Worm (Caenorhabditis elegans) whole organism, L2 larva: ENCODE data around the gene tyr-2.
"Not testable (repeated sequence)": the region's sequence is repeated elsewhere in the genome, so short reads cannot be mapped to it uniquely, and the experiment has no call there.

ENCODE experiments used
- C34F6.9 ChIP-seq: fragments of 150-350 bp; optimal IDR thresholded peaks from 2 replicates; lab custom pipeline; 2014; ENCODE audit warnings: missing biosample characterization, missing genetic modification characterization
- R02D3.7 ChIP-seq: fragments of 150-350 bp; optimal IDR thresholded peaks from 2 replicates; lab custom pipeline; 2014; ENCODE audit warnings: missing biosample characterization, missing genetic modification characterization
- ZK546.5 ChIP-seq: sonication (generic microtip); optimal IDR thresholded peaks from 2 replicates; lab custom pipeline; 2017; ENCODE audit warnings: missing biosample characterization, missing genetic modification characterization
- alr-1 ChIP-seq: fragments of 150-350 bp; optimal IDR thresholded peaks from 2 replicates; lab custom pipeline; 2014; ENCODE audit warnings: missing biosample characterization, missing genetic modification characterization
- ama-1 ChIP-seq: fragments of 150-350 bp; optimal IDR thresholded peaks from 2 replicates; lab custom pipeline; 2018; ENCODE audit warnings: inconsistent platforms
- blmp-1 ChIP-seq: sonication (generic microtip); optimal IDR thresholded peaks from 2 replicates; lab custom pipeline; 2017; ENCODE audit warnings: missing genetic modification characterization, mild to moderate bottlenecking, missing compliant biosample characterization, antibody characterized with exemption, moderate library complexity; ENCODE audit not compliant: insufficient read depth
- ceh-16 ChIP-seq: fragments of 150-350 bp; optimal IDR thresholded peaks from 2 replicates; lab custom pipeline; 2014; ENCODE audit warnings: missing biosample characterization, missing genetic modification characterization
- ceh-82 ChIP-seq: fragments of 150-350 bp; optimal IDR thresholded peaks from 2 replicates; lab custom pipeline; 2014; ENCODE audit warnings: missing biosample characterization, missing genetic modification characterization
- crh-2 ChIP-seq: sonication (generic microtip); optimal IDR thresholded peaks from 2 replicates; lab custom pipeline; 2017; ENCODE audit warnings: missing biosample characterization, missing genetic modification characterization
- dmd-4 ChIP-seq: sonication (generic microtip); optimal IDR thresholded peaks from 2 replicates; lab custom pipeline; 2017; ENCODE audit warnings: missing biosample characterization, missing genetic modification characterization
- egl-27 ChIP-seq: sonication (generic microtip); optimal IDR thresholded peaks from 3 replicates; lab custom pipeline; 2017; ENCODE audit warnings: missing biosample characterization, missing genetic modification reagents, missing genetic modification characterization
- elt-1 ChIP-seq: fragments of 150-350 bp; optimal IDR thresholded peaks from 2 replicates; lab custom pipeline; 2014; ENCODE audit warnings: missing biosample characterization, missing genetic modification characterization
- elt-3 ChIP-seq: sonication (generic microtip); optimal IDR thresholded peaks from 2 replicates; lab custom pipeline; 2017; ENCODE audit warnings: missing biosample characterization, missing genetic modification characterization
- gmeb-1 ChIP-seq: fragments of 150-350 bp; optimal IDR thresholded peaks from 2 replicates; lab custom pipeline; 2014; ENCODE audit warnings: missing biosample characterization, missing genetic modification characterization
- lsy-2 ChIP-seq, 2 experiments: fragments of 150-350 bp in 1 of 2; sonication (generic microtip) in 1 of 2; optimal IDR thresholded peaks; 2 replicates each; lab custom pipeline; 2014 to 2017; ENCODE audit warnings: missing biosample characterization in 2 of 2, missing genetic modification characterization in 2 of 2
- mdl-1 ChIP-seq, 2 experiments: fragments of 150-350 bp in 1 of 2; sonication (generic microtip) in 1 of 2; optimal IDR thresholded peaks; 2 replicates each; lab custom pipeline; 2017; ENCODE audit warnings: missing biosample characterization in 2 of 2, missing genetic modification characterization in 2 of 2
- nhr-12 ChIP-seq: fragments of 150-350 bp; optimal IDR thresholded peaks from 2 replicates; lab custom pipeline; 2014; ENCODE audit warnings: missing biosample characterization, missing genetic modification characterization
- nhr-21 ChIP-seq: fragments of 150-350 bp; optimal IDR thresholded peaks from 2 replicates; lab custom pipeline; 2014; ENCODE audit warnings: missing biosample characterization, missing genetic modification characterization
- nhr-237 ChIP-seq: fragments of 150-350 bp; optimal IDR thresholded peaks from 2 replicates; lab custom pipeline; 2014; ENCODE audit warnings: missing biosample characterization, missing genetic modification characterization
- nhr-25 ChIP-seq: fragments of 150-350 bp; sonication (generic microtip); optimal IDR thresholded peaks from 3 replicates; lab custom pipeline; 2014; ENCODE audit warnings: missing biosample characterization, missing genetic modification characterization
- nhr-6 ChIP-seq: fragments of 150-350 bp; optimal IDR thresholded peaks from 2 replicates; lab custom pipeline; 2014; ENCODE audit warnings: missing biosample characterization, missing genetic modification characterization
- nhr-77 ChIP-seq: fragments of 150-350 bp; optimal IDR thresholded peaks from 2 replicates; lab custom pipeline; 2014; ENCODE audit warnings: missing biosample characterization, missing genetic modification characterization
- peb-1 ChIP-seq: fragments of 150-350 bp; optimal IDR thresholded peaks from 2 replicates; lab custom pipeline; 2014; ENCODE audit warnings: missing biosample characterization, missing genetic modification characterization
- sem-4 ChIP-seq: fragments of 150-350 bp; optimal IDR thresholded peaks from 2 replicates; lab custom pipeline; 2014; ENCODE audit warnings: missing biosample characterization, missing genetic modification reagents, missing genetic modification characterization
- skn-1 ChIP-seq: sonication (generic microtip); optimal IDR thresholded peaks from 2 replicates; lab custom pipeline; 2017; ENCODE audit warnings: missing biosample characterization, missing genetic modification characterization
- sma-3 ChIP-seq: sonication (generic microtip); optimal IDR thresholded peaks from 2 replicates; lab custom pipeline; 2016; ENCODE audit warnings: missing genetic modification reagents, missing genetic modification characterization, missing compliant biosample characterization
- sma-9 ChIP-seq, 2 experiments: fragments of 150-350 bp in 1 of 2; sonication (generic microtip) in 1 of 2; optimal IDR thresholded peaks; 2 replicates each; lab custom pipeline; 2014 to 2016; ENCODE audit warnings: missing genetic modification characterization in 2 of 2, mild to moderate bottlenecking in 1 of 2, missing biosample characterization in 1 of 2, missing compliant biosample characterization in 1 of 2, missing genetic modification reagents in 1 of 2, moderate library complexity in 1 of 2
- unc-39 ChIP-seq: fragments of 150-350 bp; optimal IDR thresholded peaks from 2 replicates; lab custom pipeline; 2014; ENCODE audit warnings: missing biosample characterization, missing genetic modification characterization
- unc-55 ChIP-seq: fragments of 150-350 bp; sonication (generic microtip); optimal IDR thresholded peaks from 3 replicates; lab custom pipeline; 2014; ENCODE audit warnings: missing biosample characterization, missing genetic modification reagents, missing genetic modification characterization
- unc-62 ChIP-seq: fragments of 150-350 bp; optimal IDR thresholded peaks from 2 replicates; lab custom pipeline; 2014; ENCODE audit warnings: missing biosample characterization, missing genetic modification reagents, missing genetic modification characterization
- zag-1 ChIP-seq: fragments of 150-350 bp; optimal IDR thresholded peaks from 2 replicates; lab custom pipeline; 2014; ENCODE audit warnings: missing biosample characterization, missing genetic modification characterization
- ztf-11 ChIP-seq: sonication (generic microtip); optimal IDR thresholded peaks from 2 replicates; lab custom pipeline; 2017; ENCODE audit warnings: missing biosample characterization, missing genetic modification characterization
- ztf-4 ChIP-seq: fragments of 150-350 bp; optimal IDR thresholded peaks from 2 replicates; lab custom pipeline; 2014; ENCODE audit warnings: missing biosample characterization, missing genetic modification characterization

The tyr-2 gene

ce11 chrIII:13742028-13742427 is 2.0 kb upstream of the tyr-2 start:
- TF ChIP-seq ZK546.5 (tag; lab: Kevin White, UChicago) (no peak), lsy-2 (tag; optimal IDR thresholded peaks at IDR 0.05; lab: Kevin White, UChicago) (no peak), alr-1 (no peak), peb-1 (no peak), sem-4 (tag; lab: Kevin White, UChicago) (no peak), skn-1 (tag; lab: Kevin White, UChicago) (no peak), ama-1 (lab: Kevin White, UChicago) (no peak), gmeb-1 (no peak), sma-3 (GFP tag; lab: Kevin White, UChicago) (no peak), unc-39 (tag; lab: Kevin White, UChicago) (no peak), dmd-4 (tag; lab: Kevin White, UChicago) (no peak), nhr-77 (tag; lab: Kevin White, UChicago) (no peak)

DNA sequence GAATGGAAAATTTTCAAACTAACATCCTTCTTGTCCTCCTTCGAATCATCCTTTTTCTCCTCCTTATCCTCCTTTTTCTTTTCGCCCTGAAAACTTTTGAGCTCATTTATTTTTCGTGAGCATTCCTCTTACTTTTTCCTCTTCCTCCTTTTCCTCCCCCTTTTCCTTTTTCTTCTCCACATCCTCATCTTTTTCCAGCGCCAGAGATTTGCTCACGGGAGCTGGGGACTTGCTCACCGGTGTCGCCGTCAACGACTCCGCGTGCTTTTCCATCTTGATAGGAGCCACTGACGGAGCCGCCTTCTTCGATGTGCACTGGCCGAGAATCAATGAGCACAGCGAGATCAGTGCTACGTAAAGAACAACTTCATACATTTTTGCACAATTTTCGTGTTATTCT is 4.3 kb downstream of the tyr-2 start, which contains the start of gene K08E3.2:
TSS of gene K08E3.2 (minus strand) at position 375 of the 400 bp plus-strand sequence.
- TF ChIP-seq unc-55 (GFP tag; lab: Kevin White, UChicago), result no peak
- TF ChIP-seq lsy-2 (tag; optimal IDR thresholded peaks at IDR 0.05; lab: Kevin White, UChicago), result no peak
- no peak for TF ChIP-seq unc-39 (tag; lab: Kevin White, UChicago)
- TF ChIP-seq R02D3.7 (tag; lab: Kevin White, UChicago), result no peak
- TF ChIP-seq zag-1, result no peak
- no peak for TF ChIP-seq ceh-16 (tag; lab: Kevin White, UChicago)
- TF ChIP-seq C34F6.9, result no peak
- no peak for TF ChIP-seq egl-27 (tag; lab: Kevin White, UChicago)

ce11 chrIII:13751144-13751543 is 7.1 kb downstream of the tyr-2 start, which contains the start of gene mlc-7:
Gene mlc-7 (plus strand): TSS chrIII:13751444.
- TF ChIP-seq nhr-237; ceh-82 (tag; lab: Kevin White, UChicago); gmeb-1: not testable (repeated sequence)

- no peak for TF ChIP-seq nhr-21 (tag; lab: Kevin White, UChicago)
- no peak for TF ChIP-seq gmeb-1
- no peak for TF ChIP-seq ztf-11 (tag; lab: Kevin White, UChicago)
- TF ChIP-seq, all 48 proteins: peak for 0
Measured at ce11 chrIII:13755689-13756088, 11.7 kb downstream of the tyr-2 start, which contains the start of gene toca-2. Gene toca-2 (plus strand): TSS chrIII:13755896.

DNA sequence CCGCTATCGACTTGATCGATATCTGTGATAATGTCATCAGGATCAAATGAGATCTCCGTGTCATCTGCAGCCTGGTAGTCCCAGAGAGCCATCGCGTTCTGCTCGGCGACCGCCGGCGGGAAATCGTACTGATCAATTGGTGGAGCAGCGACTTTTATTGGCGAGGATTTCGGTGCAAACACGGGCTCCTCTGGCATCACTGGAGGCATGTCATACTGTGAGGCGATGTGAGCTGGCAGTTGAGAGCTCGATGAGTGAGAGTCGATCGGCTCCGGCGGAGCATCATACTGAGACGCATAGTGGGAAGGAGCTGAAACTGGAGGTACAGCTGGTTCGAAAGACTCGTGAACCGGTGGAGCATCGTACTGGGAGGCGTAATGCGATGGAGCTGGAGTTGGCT is 15.7 kb downstream of the tyr-2 start:
- TF ChIP-seq blmp-1 (no peak), ama-1 (lab: Kevin White, UChicago) (no peak), ztf-4 (tag; lab: Kevin White, UChicago) (no peak), nhr-6 (tag; lab: Kevin White, UChicago) (no peak), sma-9 (GFP tag; optimal IDR thresholded peaks at IDR 0.05; lab: Kevin White, UChicago) (no peak), sma-9 (tag; optimal IDR thresholded peaks at IDR 0.05; lab: Kevin White, UChicago) (no peak)

DNA sequence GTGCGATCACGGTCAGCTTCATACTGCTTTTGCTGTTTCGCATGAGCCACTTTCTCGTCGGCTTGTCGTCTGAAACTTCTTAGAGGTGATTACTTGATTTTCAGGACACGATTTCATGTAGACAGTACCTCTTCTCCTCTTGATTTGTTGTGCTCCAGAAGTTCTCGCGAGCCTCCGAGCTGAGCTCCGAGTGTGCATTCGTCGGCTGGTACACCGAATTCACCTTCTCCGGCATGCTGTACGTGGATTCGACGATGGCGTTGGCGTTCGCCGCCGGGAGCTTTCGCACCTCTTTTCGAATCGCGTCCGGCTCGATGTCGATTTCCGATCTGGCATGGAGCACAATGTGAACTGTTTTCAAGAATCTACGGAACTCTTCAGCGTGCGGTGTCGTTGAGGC is 17.0 kb downstream of the tyr-2 start:
- TF ChIP-seq dmd-4 (tag; lab: Kevin White, UChicago) (no peak), elt-1 (no peak), ZK546.5 (tag; lab: Kevin White, UChicago) (no peak), egl-27 (tag; lab: Kevin White, UChicago) (no peak), zag-1 (no peak), unc-62 (no peak), sma-3 (GFP tag; lab: Kevin White, UChicago) (no peak), crh-2 (tag; lab: Kevin White, UChicago) (no peak), nhr-25 (tag; lab: Kevin White, UChicago) (no peak), mdl-1 (tag; optimal IDR thresholded peaks at IDR 0.05; lab: Kevin White, UChicago) (no peak), ceh-82 (tag; lab: Kevin White, UChicago) (no peak), skn-1 (tag; lab: Kevin White, UChicago) (no peak), unc-39 (tag; lab: Kevin White, UChicago) (no peak), nhr-6 (tag; lab: Kevin White, UChicago) (no peak), nhr-12 (tag; lab: Kevin White, UChicago) (no peak), elt-3 (tag; lab: Kevin White, UChicago) (no peak)
- TF ChIP-seq, all 48 proteins: peak for 0
